Worm (Caenorhabditis elegans): ENCODE data around the gene pigw-1.

Gene pigw-1

ce11 chrII:2859873-2860821, 24.6 kb downstream of the pigw-1 start (continued):
- no peak for TF ChIP-seq F57C9.4 (tag; optimal IDR thresholded peaks at IDR 0.05)
- TF ChIP-seq ccch-3 (GFP tag; optimal IDR thresholded peaks at IDR 0.05), result no peak
- TF ChIP-seq mxl-1 (tag; optimal IDR thresholded peaks at IDR 0.05), result no peak
- TF ChIP-seq lsy-27 (tag; optimal IDR thresholded peaks at IDR 0.05; ENCODE audit: borderline replicate concordance, insufficient read depth), result no peak
- no peak for TF ChIP-seq let-607 (tag; optimal IDR thresholded peaks at IDR 0.05)
- no peak for TF ChIP-seq mel-28 (tag; optimal IDR thresholded peaks at IDR 0.05; ENCODE audit: borderline replicate concordance)
- TF ChIP-seq somi-1 (GFP tag; optimal IDR thresholded peaks at IDR 0.05), result no peak
- no peak for TF ChIP-seq aptf-2 (GFP tag; conservative IDR thresholded peaks at IDR 0.05)
- no peak for TF ChIP-seq zim-3 (tag; optimal IDR thresholded peaks at IDR 0.05)
- no peak for TF ChIP-seq F10E7.11 (tag; optimal IDR thresholded peaks at IDR 0.05)
- TF ChIP-seq B0336.3 (GFP tag; IDR thresholded peaks at IDR 0.05), result peak; percentile 46; the same call in 1 of the 2 replicates
- TF ChIP-seq repo-1 (tag; optimal IDR thresholded peaks at IDR 0.05), result no peak
- TF ChIP-seq chd-7 (tag; optimal IDR thresholded peaks at IDR 0.05), result peak; percentile 19
- TF ChIP-seq dpl-1 (GFP tag; optimal IDR thresholded peaks at IDR 0.05), result no peak
- no peak for TF ChIP-seq nfya-1 (tag; optimal IDR thresholded peaks at IDR 0.05; ENCODE audit: borderline replicate concordance, insufficient read depth)
- TF ChIP-seq nhr-179 (tag; optimal IDR thresholded peaks at IDR 0.05), result no peak
- peak; percentile 37 to 55 for TF ChIP-seq rec-8 (tag; optimal IDR thresholded peaks at IDR 0.05)
- TF ChIP-seq ets-4 (GFP tag; optimal IDR thresholded peaks at IDR 0.05), result no peak
- TF ChIP-seq mes-4 (tag; optimal IDR thresholded peaks at IDR 0.05), result no peak
- TF ChIP-seq egrh-3 (GFP tag; IDR thresholded peaks at IDR 0.05), result peak; percentile 43; the same call in 1 of the 2 replicates
- no peak for TF ChIP-seq dpff-1 (tag; optimal IDR thresholded peaks at IDR 0.05)
- TF ChIP-seq ceh-91 (GFP tag; IDR thresholded peaks at IDR 0.05), result no peak
- no peak for TF ChIP-seq madf-10 (tag; optimal IDR thresholded peaks at IDR 0.05)
- TF ChIP-seq rpc-1 (optimal IDR thresholded peaks at IDR 0.05), result peak; percentile 64
- peak; percentile 83 for TF ChIP-seq rpc-1 (tag; optimal IDR thresholded peaks at IDR 0.05)
- peak; percentile 73; the same call in 1 of the 2 replicates for TF ChIP-seq let-526 (GFP tag; IDR thresholded peaks at IDR 0.05)
- no peak for TF ChIP-seq atf-7 (tag; optimal IDR thresholded peaks at IDR 0.05)
- TF ChIP-seq hmg-1.2 (GFP tag; IDR thresholded peaks at IDR 0.05), result peak; percentile 68
- no peak for TF ChIP-seq ama-1 (optimal IDR thresholded peaks at IDR 0.05)
- TF ChIP-seq ama-1 (GFP tag; optimal IDR thresholded peaks at IDR 0.05), result peak in 1 of 2 experiments; percentile 53
- peak; percentile 75 for TF ChIP-seq him-1 (tag; optimal IDR thresholded peaks at IDR 0.05)
- TF ChIP-seq ztf-26 (tag; optimal IDR thresholded peaks at IDR 0.05), result no peak
- no peak for TF ChIP-seq hrde-1 (tag; optimal IDR thresholded peaks at IDR 0.05; ENCODE audit: borderline replicate concordance)
- no peak for TF ChIP-seq unc-130 (GFP tag; optimal IDR thresholded peaks at IDR 0.05)
- TF ChIP-seq B0019.2 (GFP tag; conservative IDR thresholded peaks at IDR 0.05), result no peak
- no peak for TF ChIP-seq attf-5 (GFP tag; optimal IDR thresholded peaks at IDR 0.05)
- no peak for TF ChIP-seq attf-3 (GFP tag; conservative IDR thresholded peaks at IDR 0.05)
- TF ChIP-seq hmg-20 (GFP tag; IDR thresholded peaks at IDR 0.05), result no peak
- TF ChIP-seq sptf-2 (GFP tag; optimal IDR thresholded peaks at IDR 0.05), result no peak
- TF ChIP-seq bed-2 (GFP tag; IDR thresholded peaks at IDR 0.05), result no peak
- no peak for TF ChIP-seq attf-6 (GFP tag; IDR thresholded peaks at IDR 0.05)
- TF ChIP-seq madf-6 (GFP tag; IDR thresholded peaks at IDR 0.05), result peak; percentile 40
- peak; percentile 41 for TF ChIP-seq snpc-4 (GFP tag; optimal IDR thresholded peaks at IDR 0.05)
- TF ChIP-seq snpc-4 (tag; optimal IDR thresholded peaks at IDR 0.05), result peak in 3 of 4 experiments; percentile 31 to 60 (median 33)
- no peak for TF ChIP-seq pha-4 (tag; optimal IDR thresholded peaks at IDR 0.05)
- no peak for TF ChIP-seq Y53F4B.3 (GFP tag; IDR thresholded peaks at IDR 0.05)
- no peak for TF ChIP-seq nhr-27 (tag; optimal IDR thresholded peaks at IDR 0.05)
